Fruit fly (Drosophila melanogaster): ENCODE data around the gene Pld3.

DNA sequence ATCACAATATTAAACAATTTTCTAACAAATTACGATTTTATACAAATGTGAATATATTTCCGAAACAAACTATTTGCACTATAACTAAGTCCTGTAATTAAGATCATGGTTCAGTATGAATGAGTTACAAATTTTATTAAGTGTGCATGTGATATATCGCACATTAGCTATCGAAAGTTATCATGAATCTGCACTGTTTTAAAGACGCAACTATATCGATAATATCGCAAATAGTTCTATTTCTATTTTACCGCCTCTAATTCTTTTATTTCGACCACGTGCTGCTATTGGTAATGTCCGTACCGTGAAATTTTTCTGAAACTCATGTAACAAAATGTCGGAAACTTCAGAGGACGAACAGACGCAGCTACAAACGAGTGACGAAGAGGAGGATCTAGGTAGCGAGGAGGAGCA lies 15.7 kb upstream of the Pld3 start, which contains the start of gene pths:
- TF ChIP-seq Dll (optimal IDR thresholded peaks at IDR 0.05) (no peak), usp (GFP tag; optimal IDR thresholded peaks at IDR 0.05) (no peak), CG8478 (optimal IDR thresholded peaks at IDR 0.05) (no peak), psq (optimal IDR thresholded peaks at IDR 0.05) (no peak), pan (optimal IDR thresholded peaks at IDR 0.05) (no peak), EcR (GFP tag; optimal IDR thresholded peaks at IDR 0.05) (no peak)
